Worm (Caenorhabditis elegans) whole organism, L4 larva: Measurements from ENCODE around the gene EEED8.4.

Source experiments
- F10B5.3 ChIP-seq: sonication (generic microtip); optimal IDR thresholded peaks from 2 replicates; lab custom pipeline; 2016; ENCODE audit warnings: mild to moderate bottlenecking, missing genetic modification characterization, missing compliant biosample characterization
- F26F4.8 ChIP-seq: fragments of 200-800 bp; sonication (Bioruptor generic); conservative IDR thresholded peaks from 2 replicates; pipeline ENCODE4 v1.3.6; 2022; ENCODE audit warnings: missing genetic modification characterization, missing compliant biosample characterization
- F37D6.2 ChIP-seq: sonication (generic microtip); optimal IDR thresholded peaks from 2 replicates; lab custom pipeline; 2016; ENCODE audit warnings: mild to moderate bottlenecking, missing genetic modification characterization, missing compliant biosample characterization
- F44E2.7 ChIP-seq: fragments of 200-800 bp; sonication (Bioruptor generic); IDR thresholded peaks from 2 replicates; pipeline ENCODE4 v2.1.2; 2022; ENCODE audit warnings: missing genetic modification characterization, missing compliant biosample characterization
- F49E8.2 ChIP-seq: sonication (generic microtip); optimal IDR thresholded peaks from 2 replicates; lab custom pipeline; 2016; ENCODE audit warnings: missing compliant biosample characterization, mild to moderate bottlenecking, missing genetic modification characterization, borderline replicate concordance
- Y105C5A.15 ChIP-seq: fragments of 200-800 bp; sonication (Bioruptor generic); IDR thresholded peaks from 2 replicates; pipeline ENCODE4 v1.3.6; 2022; ENCODE audit warnings: missing genetic modification characterization, missing compliant biosample characterization
- Y48G9A.11 ChIP-seq: fragments of 200-800 bp; sonication (Bioruptor generic); IDR thresholded peaks from 2 replicates; pipeline ENCODE4 v1.3.6; 2022; ENCODE audit warnings: missing genetic modification reagents, missing genetic modification characterization, missing compliant biosample characterization
- Y75B8A.6 ChIP-seq: fragments of 200-800 bp; sonication (Bioruptor generic); IDR thresholded peaks from 2 replicates; pipeline ENCODE4 v1.3.6; 2022; ENCODE audit warnings: missing genetic modification reagents, missing genetic modification characterization, missing compliant biosample characterization
- ama-1 ChIP-seq: fragments of 150-350 bp; optimal IDR thresholded peaks from 2 replicates; lab custom pipeline; 2014; ENCODE audit warnings: inconsistent platforms, mixed read lengths
- arid-1 ChIP-seq: fragments of 200-800 bp; sonication (Bioruptor generic); conservative IDR thresholded peaks from 2 replicates; pipeline ENCODE4 v1.3.6; 2022; ENCODE audit warnings: missing genetic modification reagents, missing genetic modification characterization, missing compliant biosample characterization
- ceh-20 ChIP-seq: fragments of 200-800 bp; sonication (Bioruptor generic); IDR thresholded peaks from 2 replicates; pipeline ENCODE4 v1.3.6; 2022; ENCODE audit warnings: missing genetic modification reagents, missing genetic modification characterization, missing compliant biosample characterization
- ceh-32 ChIP-seq: sonication (generic microtip); optimal IDR thresholded peaks from 2 replicates; lab custom pipeline; 2016; ENCODE audit warnings: mild to moderate bottlenecking, missing genetic modification characterization, missing compliant biosample characterization; ENCODE audit not compliant: poor library complexity
- ceh-62 ChIP-seq: sonication (generic microtip); optimal IDR thresholded peaks from 2 replicates; lab custom pipeline; 2017; ENCODE audit warnings: missing biosample characterization, missing genetic modification characterization
- cey-2 ChIP-seq: sonication (generic microtip); optimal IDR thresholded peaks from 3 replicates; lab custom pipeline; 2017; ENCODE audit warnings: missing genetic modification characterization, mild to moderate bottlenecking, missing compliant biosample characterization, antibody characterized with exemption, borderline replicate concordance; ENCODE audit not compliant: insufficient read depth
- dmd-9 ChIP-seq: fragments of 200-800 bp; sonication (Bioruptor generic); IDR thresholded peaks from 2 replicates; pipeline ENCODE4 v1.3.6; 2022; ENCODE audit warnings: missing genetic modification reagents, missing genetic modification characterization, missing compliant biosample characterization
- dpl-1 ChIP-seq: fragments of 150-350 bp; optimal IDR thresholded peaks from 2 replicates; lab custom pipeline; 2014; ENCODE audit warnings: missing biosample characterization, missing genetic modification reagents, missing genetic modification characterization
- duxl-1 ChIP-seq: sonication (generic microtip); optimal IDR thresholded peaks from 2 replicates; lab custom pipeline; 2016; ENCODE audit warnings: mild to moderate bottlenecking, missing genetic modification characterization, moderate library complexity, missing compliant biosample characterization; ENCODE audit not compliant: poor library complexity
- dve-1 ChIP-seq: sonication (generic microtip); optimal IDR thresholded peaks from 2 replicates; lab custom pipeline; 2017; ENCODE audit warnings: antibody characterized with exemption, mild to moderate bottlenecking, missing genetic modification characterization, missing compliant biosample characterization; ENCODE audit not compliant: insufficient read depth
- egl-43 ChIP-seq: fragments of 200-800 bp; sonication (Bioruptor generic); IDR thresholded peaks from 2 replicates; pipeline ENCODE4 v1.3.6; 2022; ENCODE audit warnings: missing genetic modification reagents, missing genetic modification characterization, missing compliant biosample characterization
- fos-1 ChIP-seq: fragments of 150-350 bp; optimal IDR thresholded peaks from 2 replicates; lab custom pipeline; 2014; ENCODE audit warnings: missing biosample characterization, missing genetic modification characterization
- gei-8 ChIP-seq: fragments of 200-800 bp; sonication (Bioruptor generic); optimal IDR thresholded peaks from 2 replicates; lab custom pipeline; 2018; ENCODE audit warnings: mild to moderate bottlenecking, missing genetic modification characterization, missing compliant biosample characterization
- hif-1 ChIP-seq, 2 experiments: sonication (generic microtip); optimal IDR thresholded peaks; 2 replicates each; lab custom pipeline; 2016 to 2017; ENCODE audit warnings: missing compliant biosample characterization in 2 of 2, missing genetic modification characterization in 2 of 2, missing genetic modification reagents in 2 of 2, missing genotype in 2 of 2, mild to moderate bottlenecking in 1 of 2
- hmg-1.1 ChIP-seq: fragments of 200-800 bp; sonication (Bioruptor generic); IDR thresholded peaks from 2 replicates; pipeline ENCODE4 v1.3.6; 2022; ENCODE audit warnings: missing genetic modification reagents, missing genetic modification characterization, missing compliant biosample characterization
- lin-1 ChIP-seq: fragments of 200-800 bp; sonication (Bioruptor generic); IDR thresholded peaks from 2 replicates; pipeline ENCODE4 v1.3.6; 2022; ENCODE audit warnings: missing genetic modification reagents, missing genetic modification characterization, missing compliant biosample characterization
- lin-15B ChIP-seq: fragments of 150-350 bp; sonication (generic microtip); optimal IDR thresholded peaks from 3 replicates; lab custom pipeline; 2014; ENCODE audit warnings: missing biosample characterization, missing genetic modification characterization
- lin-29 ChIP-seq: fragments of 200-800 bp; sonication (Bioruptor generic); IDR thresholded peaks from 2 replicates; pipeline ENCODE4 v1.3.6; 2022; ENCODE audit warnings: missing genetic modification reagents, missing genetic modification characterization, missing compliant biosample characterization
- madf-9 ChIP-seq: fragments of 200-800 bp; sonication (Bioruptor generic); conservative IDR thresholded peaks from 2 replicates; pipeline ENCODE4 v1.3.6; 2022; ENCODE audit warnings: missing genetic modification reagents, missing genetic modification characterization, missing compliant biosample characterization
- mxl-2 ChIP-seq: fragments of 200-800 bp; sonication (Bioruptor generic); conservative IDR thresholded peaks from 2 replicates; pipeline ENCODE4 v1.3.6; 2022; ENCODE audit warnings: missing genetic modification reagents, missing genetic modification characterization, missing compliant biosample characterization
- mxl-3 ChIP-seq: fragments of 200-800 bp; sonication (Bioruptor generic); optimal IDR thresholded peaks from 2 replicates; lab custom pipeline; 2018; ENCODE audit warnings: mild to moderate bottlenecking, missing genetic modification characterization, missing compliant biosample characterization
- nhr-11 ChIP-seq: fragments of 150-350 bp; optimal IDR thresholded peaks from 2 replicates; lab custom pipeline; 2014; ENCODE audit warnings: missing biosample characterization, missing genetic modification characterization
- nhr-237 ChIP-seq: sonication (generic microtip); optimal IDR thresholded peaks from 2 replicates; lab custom pipeline; 2017; ENCODE audit warnings: missing biosample characterization, missing genetic modification characterization
- nhr-42 ChIP-seq: fragments of 200-800 bp; sonication (Bioruptor generic); IDR thresholded peaks from 2 replicates; pipeline ENCODE4 v1.3.6; 2022; ENCODE audit warnings: missing genetic modification characterization, missing compliant biosample characterization
- nhr-76 ChIP-seq: fragments of 150-350 bp; optimal IDR thresholded peaks from 2 replicates; lab custom pipeline; 2014; ENCODE audit warnings: missing biosample characterization, missing genetic modification characterization
- nhr-77 ChIP-seq: fragments of 150-350 bp; optimal IDR thresholded peaks from 2 replicates; lab custom pipeline; 2014; ENCODE audit warnings: missing biosample characterization, missing genetic modification characterization
- php-3 ChIP-seq: fragments of 200-800 bp; sonication (Bioruptor generic); IDR thresholded peaks from 2 replicates; pipeline ENCODE4 v1.3.6; 2022; ENCODE audit warnings: missing genetic modification reagents, missing genetic modification characterization, missing compliant biosample characterization
- sdz-12 ChIP-seq: fragments of 200-800 bp; sonication (Bioruptor generic); optimal IDR thresholded peaks from 2 replicates; lab custom pipeline; 2018; ENCODE audit warnings: mild to moderate bottlenecking, missing genetic modification characterization, missing compliant biosample characterization
- skn-1 ChIP-seq: fragments of 150-350 bp; optimal IDR thresholded peaks from 2 replicates; lab custom pipeline; 2014; ENCODE audit warnings: missing biosample characterization, missing genetic modification characterization
- snpc-1.2 ChIP-seq: fragments of 200-800 bp; sonication (Bioruptor generic); IDR thresholded peaks from 2 replicates; pipeline ENCODE4 v1.3.6; 2022; ENCODE audit warnings: missing genetic modification reagents, missing genetic modification characterization, missing compliant biosample characterization
- snpc-4 ChIP-seq: fragments of 150-350 bp; optimal IDR thresholded peaks from 2 replicates; lab custom pipeline; 2014; ENCODE audit warnings: missing biosample characterization, missing genetic modification characterization
- spr-3 ChIP-seq: fragments of 200-800 bp; sonication (Bioruptor generic); optimal IDR thresholded peaks from 2 replicates; lab custom pipeline; 2018; ENCODE audit warnings: mild to moderate bottlenecking, missing genetic modification characterization, missing compliant biosample characterization
- unc-130 ChIP-seq: sonication (generic microtip); optimal IDR thresholded peaks from 2 replicates; lab custom pipeline; 2016; ENCODE audit warnings: missing genetic modification reagents, missing genetic modification characterization, missing compliant biosample characterization
- unc-39 ChIP-seq: sonication (generic microtip); optimal IDR thresholded peaks from 2 replicates; lab custom pipeline; 2017; ENCODE audit warnings: missing biosample characterization, missing genetic modification characterization
- zfp-2 ChIP-seq: sonication (generic microtip); optimal IDR thresholded peaks from 2 replicates; lab custom pipeline; 2016; ENCODE audit warnings: mild to moderate bottlenecking, missing genetic modification characterization, missing compliant biosample characterization
- zip-2 ChIP-seq: fragments of 150-350 bp; optimal IDR thresholded peaks from 2 replicates; lab custom pipeline; 2014; ENCODE audit warnings: missing biosample characterization, missing genetic modification characterization
- ztf-7 ChIP-seq: fragments of 150-350 bp; optimal IDR thresholded peaks from 2 replicates; lab custom pipeline; 2014; ENCODE audit warnings: missing biosample characterization, missing genetic modification characterization

The EEED8.4 gene

DNA sequence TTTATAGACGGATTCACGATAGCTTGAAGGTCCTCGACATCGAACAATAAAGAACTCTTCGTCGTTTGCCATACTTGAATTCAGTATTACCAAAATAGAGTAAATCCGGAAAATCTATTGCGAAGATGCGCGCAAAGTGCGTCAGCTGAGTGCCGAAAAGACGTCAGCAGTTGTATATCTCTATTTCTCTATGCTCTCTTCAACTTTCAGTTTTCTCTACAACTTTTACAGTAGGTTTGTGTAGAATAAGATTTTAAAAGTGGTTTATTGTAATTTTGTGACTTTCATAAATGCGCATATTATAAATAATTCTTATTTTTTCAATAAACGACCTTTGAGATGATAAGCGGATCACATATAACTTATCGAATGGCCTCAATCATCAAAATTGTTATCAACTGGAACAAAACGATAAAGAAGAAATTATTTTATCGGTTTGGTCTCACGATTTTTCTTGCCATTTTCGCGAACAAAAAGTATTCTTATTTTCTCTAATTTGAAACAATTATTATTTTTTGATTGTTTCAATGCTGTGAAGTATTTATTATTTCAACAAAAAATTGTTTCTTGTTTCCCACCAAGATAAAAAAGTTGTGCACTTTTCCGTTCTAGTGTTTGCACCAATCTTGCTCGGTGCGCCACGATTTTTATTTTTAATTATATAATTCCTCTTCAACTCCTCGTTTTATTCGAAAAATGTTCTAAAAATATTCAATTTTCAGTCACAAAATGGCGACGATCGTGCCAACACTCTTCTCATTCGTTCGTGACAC is 35.7 kb upstream of the EEED8.4 start, which contains the start of the genes agt-2 and F09E5.3 (continued):
- TF ChIP-seq zip-2 (tag; lab: Kevin White, UChicago) (peak; percentile 48), spr-3 (GFP tag; lab: Kevin White, UChicago) (peak; percentile 43), nhr-42 (GFP tag; lab: Robert Waterston, UW) (0 out of 2 replicates have a peak, but pooled peaks have one; percentile 17), mxl-2 (GFP tag; lab: Robert Waterston, UW) (no peak), lin-29 (GFP tag; lab: Robert Waterston, UW) (peak; percentile 51; the same call in 1 of the 2 replicates), ceh-62 (tag; lab: Kevin White, UChicago) (no peak), ama-1 (no peak), F37D6.2 (tag; lab: Kevin White, UChicago) (peak; percentile 83), Y105C5A.15 (GFP tag; lab: Robert Waterston, UW) (no peak), snpc-1.2 (GFP tag; lab: Robert Waterston, UW) (no peak), duxl-1 (tag; lab: Kevin White, UChicago) (peak; percentile 58), unc-130 (GFP tag; lab: Kevin White, UChicago) (peak; percentile 27), lin-15B (tag; lab: Kevin White, UChicago) (no peak), F10B5.3 (peak; percentile 65), dmd-9 (GFP tag; lab: Robert Waterston, UW) (no peak), madf-9 (GFP tag; lab: Robert Waterston, UW) (0 out of 2 replicates have a peak, but pooled peaks have one; percentile 17), arid-1 (GFP tag; lab: Robert Waterston, UW) (peak; percentile 54; the same call in 1 of the 2 replicates), hif-1 (tag; optimal IDR thresholded peaks at IDR 0.05; lab: Kevin White, UChicago) (peak in 1 of 2 experiments; percentile 58), nhr-237 (tag; lab: Kevin White, UChicago) (no peak), fos-1 (no peak), nhr-76 (tag; lab: Kevin White, UChicago) (no peak), hmg-1.1 (peak; percentile 73; the same call in 1 of the 2 replicates), php-3 (GFP tag; lab: Robert Waterston, UW) (no peak), skn-1 (tag; lab: Kevin White, UChicago) (no peak), mxl-3 (GFP tag; lab: Kevin White, UChicago) (peak; percentile 62), ztf-7 (tag; lab: Kevin White, UChicago) (peak; percentile 47), zfp-2 (tag; lab: Kevin White, UChicago) (peak; percentile 23), F44E2.7 (GFP tag; lab: Robert Waterston, UW) (no peak), snpc-4 (tag; lab: Kevin White, UChicago) (no peak), ceh-32 (tag; lab: Kevin White, UChicago) (no peak), cey-2 (no peak), gei-8 (GFP tag; lab: Kevin White, UChicago) (no peak), nhr-77 (peak; percentile 82), sdz-12 (GFP tag; lab: Kevin White, UChicago) (no peak), egl-43 (GFP tag; lab: Robert Waterston, UW) (no peak), Y48G9A.11 (GFP tag; lab: Robert Waterston, UW) (no peak), dve-1 (peak; percentile 91)
- TF ChIP-seq, all 104 proteins: peak for 50

DNA sequence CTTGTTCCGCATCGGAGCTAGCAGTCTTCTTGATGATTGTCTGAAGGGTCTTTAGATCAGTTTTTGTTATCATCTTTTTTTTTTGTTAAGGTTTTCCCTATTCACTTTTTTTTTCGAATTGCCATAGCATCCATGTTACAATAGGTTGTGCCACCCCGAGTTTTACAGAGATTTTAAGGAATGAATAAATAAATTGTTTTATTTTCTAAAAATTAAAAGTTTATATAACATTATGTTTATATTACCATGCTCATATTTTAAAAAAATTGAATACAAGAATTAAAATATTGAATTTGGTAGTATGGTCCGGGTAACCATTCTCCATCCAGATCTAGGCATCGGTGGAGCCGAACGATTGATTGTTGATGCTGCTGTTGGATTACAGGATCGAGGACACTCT is 34.2 kb upstream of the EEED8.4 start, which contains the start of gene algn-2:
Gene algn-2 (plus strand): TSS at position 301 of the 400 bp plus-strand sequence.
- TF ChIP-seq madf-9 (GFP tag; lab: Robert Waterston, UW) (no peak), snpc-1.2 (GFP tag; lab: Robert Waterston, UW) (no peak), lin-1 (GFP tag; lab: Robert Waterston, UW) (no peak), unc-39 (tag; lab: Kevin White, UChicago) (no peak), ceh-32 (tag; lab: Kevin White, UChicago) (no peak), dmd-9 (GFP tag; lab: Robert Waterston, UW) (no peak), dpl-1 (no peak), mxl-2 (GFP tag; lab: Robert Waterston, UW) (no peak), nhr-11 (no peak), egl-43 (GFP tag; lab: Robert Waterston, UW) (no peak), Y75B8A.6 (no peak), ceh-20 (GFP tag; lab: Robert Waterston, UW) (no peak), F26F4.8 (GFP tag; lab: Robert Waterston, UW) (no peak), nhr-76 (tag; lab: Kevin White, UChicago) (no peak), duxl-1 (tag; lab: Kevin White, UChicago) (no peak), sdz-12 (GFP tag; lab: Kevin White, UChicago) (no peak), gei-8 (GFP tag; lab: Kevin White, UChicago) (no peak), F49E8.2 (no peak)
